Fruit fly (Drosophila melanogaster) whole organism, adult: ENCODE measurements around the gene CG5321.
A peak's percentile ranks its signal among the peaks of the same experiment; 100 is the strongest.

ENCODE experiments used
- CG11617 ChIP-seq: fragments of 200-800 bp; sonication (Bioruptor generic); optimal IDR thresholded peaks from 2 replicates; lab custom pipeline; 2017; ENCODE audit warnings: mild to moderate bottlenecking, missing biosample characterization, missing genetic modification reagents, missing genetic modification characterization
- CG12768 ChIP-seq: fragments of 200-800 bp; sonication (Bioruptor generic); optimal IDR thresholded peaks from 2 replicates; lab custom pipeline; 2017; ENCODE audit warnings: missing biosample characterization, missing genetic modification characterization, mild to moderate bottlenecking, moderate library complexity, missing genetic modification reagents
- CG14711 ChIP-seq: fragments of 200-800 bp; sonication (Bioruptor generic); optimal IDR thresholded peaks from 2 replicates; lab custom pipeline; 2018; ENCODE audit warnings: missing biosample characterization, mild to moderate bottlenecking, missing genetic modification characterization, moderate library complexity
- CG1620 ChIP-seq: fragments of 200-800 bp; sonication (Bioruptor generic); optimal IDR thresholded peaks from 2 replicates; lab custom pipeline; 2016; ENCODE audit warnings: missing biosample characterization, missing genetic modification characterization
- CG33017 ChIP-seq: fragments of 200-800 bp; sonication (Bioruptor generic); optimal IDR thresholded peaks from 2 replicates; lab custom pipeline; 2018; ENCODE audit warnings: missing biosample characterization, mild to moderate bottlenecking, missing genetic modification characterization, moderate library complexity
- CG5204 ChIP-seq: fragments of 200-800 bp; sonication (Bioruptor generic); optimal IDR thresholded peaks from 2 replicates; lab custom pipeline; 2016; ENCODE audit warnings: missing biosample characterization, missing genetic modification characterization
- CG7045 ChIP-seq: fragments of 200-800 bp; sonication (Bioruptor generic); optimal IDR thresholded peaks from 2 replicates; lab custom pipeline; 2017; ENCODE audit warnings: missing biosample characterization, mild to moderate bottlenecking, missing genetic modification characterization
- CG7101 ChIP-seq: fragments of 200-800 bp; sonication (Bioruptor generic); optimal IDR thresholded peaks from 2 replicates; lab custom pipeline; 2018; ENCODE audit warnings: missing biosample characterization, mild to moderate bottlenecking, missing genetic modification characterization, moderate library complexity
- Clk ChIP-seq: fragments of 200-800 bp; sonication (Bioruptor generic); optimal IDR thresholded peaks from 2 replicates; lab custom pipeline; 2017; ENCODE audit warnings: missing biosample characterization, missing genetic modification characterization
- Crg-1 ChIP-seq: fragments of 200-800 bp; sonication (Bioruptor generic); optimal IDR thresholded peaks from 2 replicates; lab custom pipeline; 2016; ENCODE audit warnings: missing biosample characterization, missing genetic modification characterization
- Hr96 ChIP-seq: fragments of 200-800 bp; sonication (Bioruptor generic); optimal IDR thresholded peaks from 2 replicates; lab custom pipeline; 2016; ENCODE audit warnings: missing biosample characterization, missing genetic modification characterization
- Mnt ChIP-seq: fragments of 200-800 bp; sonication (Bioruptor generic); optimal IDR thresholded peaks from 2 replicates; lab custom pipeline; 2016; ENCODE audit warnings: missing biosample characterization, mild to moderate bottlenecking, missing genetic modification characterization
- bab1 ChIP-seq: fragments of 200-800 bp; sonication (Bioruptor generic); optimal IDR thresholded peaks from 3 replicates; lab custom pipeline; 2019; ENCODE audit warnings: missing biosample characterization, mild to moderate bottlenecking, missing genetic modification characterization, moderate library complexity
- cic ChIP-seq: fragments of 200-800 bp; sonication (Bioruptor generic); optimal IDR thresholded peaks from 2 replicates; lab custom pipeline; 2017; ENCODE audit warnings: missing biosample characterization, mild to moderate bottlenecking, missing genetic modification characterization, moderate library complexity
- cnc ChIP-seq, 2 experiments: fragments of >200 bp; optimal IDR thresholded peaks; 2 replicates each; lab custom pipeline; 2017
- kay ChIP-seq: fragments of 200-800 bp; sonication (Bioruptor generic); peaks from one replicate; lab custom pipeline; 2016; ENCODE audit warnings: missing biosample characterization, missing genetic modification characterization, borderline replicate concordance
- ovo ChIP-seq: fragments of 200-800 bp; sonication (Bioruptor generic); optimal IDR thresholded peaks from 2 replicates; lab custom pipeline; 2016; ENCODE audit warnings: missing biosample characterization, missing genetic modification characterization
- pad ChIP-seq: fragments of 200-800 bp; sonication (Bioruptor generic); optimal IDR thresholded peaks from 3 replicates; lab custom pipeline; 2017; ENCODE audit warnings: missing biosample characterization, missing genetic modification characterization, mild to moderate bottlenecking, moderate library complexity, missing genetic modification reagents
- tj ChIP-seq: fragments of 200-800 bp; sonication (Bioruptor generic); optimal IDR thresholded peaks from 3 replicates; lab custom pipeline; 2017; ENCODE audit warnings: missing biosample characterization, mild to moderate bottlenecking, missing genetic modification characterization, moderate library complexity
- toe ChIP-seq: fragments of 200-800 bp; sonication (Bioruptor generic); optimal IDR thresholded peaks from 2 replicates; lab custom pipeline; 2016; ENCODE audit warnings: missing biosample characterization, missing genetic modification characterization

CG5321 gene

dm6 chrX:14679189-14679588 is at the start of gene CG5321:
CG5321 (plus strand) TSS chrX:14679568.
- peak; percentile 23 for TF ChIP-seq Clk (GFP tag; lab: Kevin White, UChicago)
- TF ChIP-seq CG11617: peak; percentile 65
- peak; percentile 63 for TF ChIP-seq CG12768
- TF ChIP-seq CG33017: peak; percentile 72
- no peak for TF ChIP-seq kay (GFP tag; lab: Kevin White, UChicago)
- peak; percentile 53 for TF ChIP-seq tj (GFP tag; lab: Kevin White, UChicago)
- peak; percentile 25 for TF ChIP-seq toe (GFP tag; lab: Kevin White, UChicago)
- no peak for TF ChIP-seq cic
- TF ChIP-seq CG14711 (tag; lab: Kevin White, UChicago): peak; percentile 80
- TF ChIP-seq pad (GFP tag; lab: Kevin White, UChicago): peak; percentile 41
- peak; percentile 59 for TF ChIP-seq CG7045 (GFP tag; lab: Kevin White, UChicago)
- peak; percentile 81 for TF ChIP-seq CG7101
- TF ChIP-seq bab1 (GFP tag; lab: Kevin White, UChicago): no peak
- TF ChIP-seq Mnt (GFP tag; lab: Kevin White, UChicago): peak; percentile 34
- no peak for TF ChIP-seq CG1620
- TF ChIP-seq Hr96 (GFP tag; lab: Kevin White, UChicago): peak; percentile 3
- TF ChIP-seq CG5204 (GFP tag; lab: Kevin White, UChicago): peak; percentile 16

- no peak for TF ChIP-seq CG1620
- no peak for TF ChIP-seq CG11617
- TF ChIP-seq CG12768: no peak
- TF ChIP-seq CG7045 (GFP tag; lab: Kevin White, UChicago): no peak
- TF ChIP-seq Clk (GFP tag; lab: Kevin White, UChicago): no peak
- no peak for TF ChIP-seq cnc (optimal IDR thresholded peaks at IDR 0.05; lab: Kevin White, UChicago)
- no peak for TF ChIP-seq cic
- TF ChIP-seq bab1 (GFP tag; lab: Kevin White, UChicago): no peak
- no peak for TF ChIP-seq ovo (GFP tag; lab: Kevin White, UChicago)
- no peak for TF ChIP-seq CG7101
- no peak for TF ChIP-seq Crg-1
- no peak for TF ChIP-seq Hr96 (GFP tag; lab: Kevin White, UChicago)
Observed at dm6 chrX:14633168-14633567, 46.2 kb upstream of the CG5321 start.

- TF ChIP-seq CG7101 (no peak), pad (GFP tag; lab: Kevin White, UChicago) (no peak), tj (GFP tag; lab: Kevin White, UChicago) (no peak), CG1620 (no peak), Mnt (GFP tag; lab: Kevin White, UChicago) (no peak), cnc (optimal IDR thresholded peaks at IDR 0.05; lab: Kevin White, UChicago) (no peak), CG11617 (no peak), Clk (GFP tag; lab: Kevin White, UChicago) (no peak)
Observed at dm6 chrX:14634224-14634623, 45.1 kb upstream of the CG5321 start.

- TF ChIP-seq toe (GFP tag; lab: Kevin White, UChicago): no peak
Observed at dm6 chrX:14634696-14635095, 44.7 kb upstream of the CG5321 start.

- TF ChIP-seq CG33017: no peak
- no peak for TF ChIP-seq Clk (GFP tag; lab: Kevin White, UChicago)
- no peak for TF ChIP-seq Mnt (GFP tag; lab: Kevin White, UChicago)
- TF ChIP-seq toe (GFP tag; lab: Kevin White, UChicago): no peak
- TF ChIP-seq CG12768: no peak
- TF ChIP-seq ovo (GFP tag; lab: Kevin White, UChicago): no peak
- TF ChIP-seq Crg-1: no peak
- no peak for TF ChIP-seq CG7101
- TF ChIP-seq tj (GFP tag; lab: Kevin White, UChicago): no peak
Observed at dm6 chrX:14649742-14650141, 29.6 kb upstream of the CG5321 start.

dm6 chrX:14653691-14654090 is 25.7 kb upstream of the CG5321 start, which contains the start of gene NetA:
NetA (minus strand) TSS chrX:14653928.
- TF ChIP-seq CG12768 (no peak), CG7101 (no peak)

dm6 chrX:14669233-14669632 is 10.1 kb upstream of the CG5321 start:
- TF ChIP-seq Hr96 (GFP tag; lab: Kevin White, UChicago) (no peak), CG5204 (GFP tag; lab: Kevin White, UChicago) (no peak), bab1 (GFP tag; lab: Kevin White, UChicago) (no peak), Mnt (GFP tag; lab: Kevin White, UChicago) (no peak), cic (no peak)

- TF ChIP-seq CG12768 (no peak), cnc (optimal IDR thresholded peaks at IDR 0.05; lab: Kevin White, UChicago) (no peak), tj (GFP tag; lab: Kevin White, UChicago) (no peak), CG11617 (no peak), CG1620 (no peak), bab1 (GFP tag; lab: Kevin White, UChicago) (no peak), CG14711 (tag; lab: Kevin White, UChicago) (no peak), CG7045 (GFP tag; lab: Kevin White, UChicago) (no peak), Crg-1 (no peak), ovo (GFP tag; lab: Kevin White, UChicago) (no peak), CG5204 (GFP tag; lab: Kevin White, UChicago) (no peak), toe (GFP tag; lab: Kevin White, UChicago) (no peak), CG7101 (no peak), kay (GFP tag; lab: Kevin White, UChicago) (no peak), CG33017 (no peak), cic (no peak), Clk (GFP tag; lab: Kevin White, UChicago) (no peak), pad (GFP tag; lab: Kevin White, UChicago) (no peak)
Observed at dm6 chrX:14678128-14678527, 1.2 kb upstream of the CG5321 start.
